Worm (Caenorhabditis elegans): Measurements from ENCODE around the gene ZK1251.3.

Gene ZK1251.3

DNA sequence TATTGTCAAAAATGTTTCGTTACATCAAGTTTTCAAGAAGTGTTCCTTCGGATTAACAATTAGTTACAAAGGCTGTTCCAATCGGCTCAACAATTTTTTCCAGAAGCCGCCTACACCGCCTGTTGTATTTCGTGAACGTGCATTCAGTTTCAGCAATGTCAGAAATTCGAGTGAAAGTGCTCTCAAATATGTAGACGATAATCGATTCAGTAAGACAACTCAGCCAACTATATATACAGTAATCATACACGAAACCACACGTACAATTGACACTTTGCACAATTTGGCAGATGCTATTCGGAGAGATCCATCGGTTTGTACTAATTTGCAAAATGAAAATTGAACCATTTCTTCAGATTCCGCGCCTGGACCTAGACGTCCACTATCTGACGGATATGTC, 13.1 kb downstream of the ZK1251.3 start:
- TF ChIP-seq ref-1 (GFP tag; conservative IDR thresholded peaks at IDR 0.05) (no peak), flt-1 (GFP tag; IDR thresholded peaks at IDR 0.05) (no peak), ztf-23 (GFP tag; IDR thresholded peaks at IDR 0.05) (no peak), ztf-29 (GFP tag; IDR thresholded peaks at IDR 0.05) (no peak), med-1 (GFP tag; optimal IDR thresholded peaks at IDR 0.05; ENCODE audit: insufficient read depth) (no peak), klf-2 (GFP tag; conservative IDR thresholded peaks at IDR 0.05) (no peak), cog-1 (tag; optimal IDR thresholded peaks at IDR 0.05) (no peak), tab-1 (GFP tag; IDR thresholded peaks at IDR 0.05) (no peak), T22C8.4 (GFP tag; IDR thresholded peaks at IDR 0.05) (no peak)

DNA sequence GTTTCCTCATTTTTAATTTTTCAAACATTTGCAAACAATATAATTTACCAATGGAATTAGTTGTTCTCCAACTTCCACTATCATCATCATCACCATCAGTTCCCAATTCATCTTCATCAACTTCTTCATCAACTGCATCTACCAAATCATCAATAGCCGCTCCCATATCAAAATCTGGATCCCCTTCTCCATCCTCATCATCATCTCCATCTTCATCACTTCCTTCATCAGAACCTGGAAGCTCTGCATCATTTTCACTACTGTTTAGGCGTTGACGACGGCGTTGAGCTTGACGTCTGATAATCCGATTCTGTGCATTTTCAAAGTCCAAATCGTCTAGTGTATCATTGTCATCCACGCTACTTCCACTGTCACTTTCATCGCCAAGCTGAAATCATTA, 14.4 kb downstream of the ZK1251.3 start:
- TF ChIP-seq med-1 (GFP tag; optimal IDR thresholded peaks at IDR 0.05; ENCODE audit: insufficient read depth) (no peak), klf-2 (GFP tag; conservative IDR thresholded peaks at IDR 0.05) (no peak), flt-1 (GFP tag; IDR thresholded peaks at IDR 0.05) (no peak), ztf-23 (GFP tag; IDR thresholded peaks at IDR 0.05) (no peak), ztf-29 (GFP tag; IDR thresholded peaks at IDR 0.05) (no peak), tab-1 (GFP tag; IDR thresholded peaks at IDR 0.05) (no peak), ref-1 (GFP tag; conservative IDR thresholded peaks at IDR 0.05) (no peak), T22C8.4 (GFP tag; IDR thresholded peaks at IDR 0.05) (no peak), cog-1 (tag; optimal IDR thresholded peaks at IDR 0.05) (no peak)

DNA sequence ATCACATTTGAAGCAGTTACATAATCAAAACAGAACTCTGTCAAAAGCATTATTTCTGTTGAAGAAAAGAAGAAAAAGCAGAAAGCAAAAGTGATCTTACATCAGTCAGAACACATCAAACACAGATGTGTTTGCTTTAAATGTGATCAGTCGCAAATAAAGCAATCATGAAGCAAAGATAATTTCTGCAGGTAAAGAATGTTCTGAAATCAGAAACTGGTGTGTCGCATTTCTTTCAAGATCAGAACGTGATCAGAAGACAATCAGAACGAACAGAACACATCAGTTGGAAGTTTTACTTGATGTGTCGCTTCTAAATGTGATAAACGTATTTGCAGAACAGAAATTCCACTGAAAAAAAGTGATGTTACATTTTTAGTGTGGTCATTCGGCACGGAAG, 15.6 kb downstream of the ZK1251.3 start:
- TF ChIP-seq ref-1 (GFP tag; conservative IDR thresholded peaks at IDR 0.05): no peak
- no peak for TF ChIP-seq ztf-23 (GFP tag; IDR thresholded peaks at IDR 0.05)
- no peak for TF ChIP-seq tab-1 (GFP tag; IDR thresholded peaks at IDR 0.05)
- TF ChIP-seq flt-1 (GFP tag; IDR thresholded peaks at IDR 0.05): no peak
- TF ChIP-seq ztf-29 (GFP tag; IDR thresholded peaks at IDR 0.05): no peak
- no peak for TF ChIP-seq cog-1 (tag; optimal IDR thresholded peaks at IDR 0.05)
- TF ChIP-seq med-1 (GFP tag; optimal IDR thresholded peaks at IDR 0.05; ENCODE audit: insufficient read depth): no peak
- no peak for TF ChIP-seq klf-2 (GFP tag; conservative IDR thresholded peaks at IDR 0.05)
- no peak for TF ChIP-seq T22C8.4 (GFP tag; IDR thresholded peaks at IDR 0.05)

ce11 chrIV:9706704-9707197, 23.3 kb downstream of the ZK1251.3 start, which contains the start of the genes dcaf-1 and dph-3:
dcaf-1 (minus strand) TSS chrIV:9706723.
dph-3 (plus strand) TSS chrIV:9707147.
- TF ChIP-seq ztf-29 (GFP tag; IDR thresholded peaks at IDR 0.05) (no peak), klf-2 (GFP tag; conservative IDR thresholded peaks at IDR 0.05) (no peak), tab-1 (GFP tag; IDR thresholded peaks at IDR 0.05) (no peak), T22C8.4 (GFP tag; IDR thresholded peaks at IDR 0.05) (no peak), ztf-23 (GFP tag; IDR thresholded peaks at IDR 0.05) (no peak), med-1 (GFP tag; optimal IDR thresholded peaks at IDR 0.05; ENCODE audit: insufficient read depth) (no peak), cog-1 (tag; optimal IDR thresholded peaks at IDR 0.05) (no peak), flt-1 (GFP tag; IDR thresholded peaks at IDR 0.05) (no peak), ref-1 (GFP tag; conservative IDR thresholded peaks at IDR 0.05) (no peak)

- TF ChIP-seq cog-1 (tag; optimal IDR thresholded peaks at IDR 0.05) (no peak), ztf-29 (GFP tag; IDR thresholded peaks at IDR 0.05) (no peak), ref-1 (GFP tag; conservative IDR thresholded peaks at IDR 0.05) (no peak), ztf-23 (GFP tag; IDR thresholded peaks at IDR 0.05) (no peak), med-1 (GFP tag; optimal IDR thresholded peaks at IDR 0.05; ENCODE audit: insufficient read depth) (no peak), klf-2 (GFP tag; conservative IDR thresholded peaks at IDR 0.05) (no peak), T22C8.4 (GFP tag; IDR thresholded peaks at IDR 0.05) (no peak), tab-1 (GFP tag; IDR thresholded peaks at IDR 0.05) (no peak), flt-1 (GFP tag; IDR thresholded peaks at IDR 0.05) (no peak)
These were observed 25.7 kb downstream of the ZK1251.3 start, which contains the start of gene ant-1.3 for ce11 chrIV:9709205-9709604. ant-1.3 (minus strand) TSS chrIV:9709305.

DNA sequence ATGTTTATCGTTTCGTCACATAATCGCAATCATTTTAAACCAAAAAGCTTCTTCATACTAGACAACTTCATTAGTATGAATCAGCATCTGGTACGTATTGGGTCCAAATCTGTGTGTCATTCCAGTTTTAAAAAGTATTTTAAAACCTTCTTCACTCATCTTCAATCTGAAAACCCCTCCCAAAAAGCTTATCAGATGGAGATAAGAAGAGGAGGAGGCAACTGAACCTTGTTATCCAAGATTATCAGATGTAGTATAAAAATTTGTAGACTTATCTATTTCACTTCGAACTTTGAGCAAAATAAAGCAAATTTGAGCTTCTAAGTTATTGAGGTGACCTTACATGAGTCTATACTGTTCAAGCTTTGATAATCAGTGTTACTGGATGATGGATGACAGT, 26.4 kb downstream of the ZK1251.3 start, which contains the start of gene nhr-38:
Gene nhr-38 (plus strand): TSS at position 301 of the 400 bp plus-strand sequence.
- TF ChIP-seq ztf-29 (GFP tag; IDR thresholded peaks at IDR 0.05) (no peak), tab-1 (GFP tag; IDR thresholded peaks at IDR 0.05) (no peak), ztf-23 (GFP tag; IDR thresholded peaks at IDR 0.05) (no peak)

- TF ChIP-seq ztf-23 (GFP tag; IDR thresholded peaks at IDR 0.05): no peak
- no peak for TF ChIP-seq ref-1 (GFP tag; conservative IDR thresholded peaks at IDR 0.05)
- TF ChIP-seq med-1 (GFP tag; optimal IDR thresholded peaks at IDR 0.05; ENCODE audit: insufficient read depth): no peak
- TF ChIP-seq cog-1 (tag; optimal IDR thresholded peaks at IDR 0.05): no peak
- TF ChIP-seq ztf-29 (GFP tag; IDR thresholded peaks at IDR 0.05): no peak
- no peak for TF ChIP-seq T22C8.4 (GFP tag; IDR thresholded peaks at IDR 0.05)
- TF ChIP-seq tab-1 (GFP tag; IDR thresholded peaks at IDR 0.05): no peak
- TF ChIP-seq klf-2 (GFP tag; conservative IDR thresholded peaks at IDR 0.05): no peak
- TF ChIP-seq flt-1 (GFP tag; IDR thresholded peaks at IDR 0.05): no peak
These were observed 29.3 kb downstream of the ZK1251.3 start, which contains the start of gene K01H12.4 for ce11 chrIV:9712782-9713181. K01H12.4 (plus strand) TSS chrIV:9713082.

ce11 chrIV:9714264-9714663, 30.8 kb downstream of the ZK1251.3 start:
- TF ChIP-seq ztf-29 (GFP tag; IDR thresholded peaks at IDR 0.05) (no peak), med-1 (GFP tag; optimal IDR thresholded peaks at IDR 0.05; ENCODE audit: insufficient read depth) (no peak)

DNA sequence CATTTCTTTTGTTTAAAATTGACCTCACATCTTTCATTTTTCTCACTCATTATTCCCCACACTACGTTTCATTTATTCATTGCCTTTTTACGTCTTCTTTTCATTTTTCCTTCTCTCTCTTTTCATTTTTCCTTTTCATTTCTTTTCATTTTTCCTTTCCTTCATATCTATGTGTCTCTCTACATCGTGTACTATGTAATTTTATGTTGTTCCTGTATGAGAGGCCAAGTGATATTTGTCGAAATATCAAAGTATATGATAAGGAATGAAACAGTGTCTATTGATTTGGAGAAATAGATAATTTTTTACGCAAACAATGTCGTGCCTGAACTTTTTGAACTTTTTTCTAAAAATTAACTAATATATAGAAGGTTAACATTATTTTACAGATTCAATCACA, 33.0 kb downstream of the ZK1251.3 start:
- TF ChIP-seq tab-1 (GFP tag; IDR thresholded peaks at IDR 0.05) (no peak), klf-2 (GFP tag; conservative IDR thresholded peaks at IDR 0.05) (no peak), med-1 (GFP tag; optimal IDR thresholded peaks at IDR 0.05; ENCODE audit: insufficient read depth) (no peak), ref-1 (GFP tag; conservative IDR thresholded peaks at IDR 0.05) (no peak), flt-1 (GFP tag; IDR thresholded peaks at IDR 0.05) (no peak), cog-1 (tag; optimal IDR thresholded peaks at IDR 0.05) (no peak), ztf-29 (GFP tag; IDR thresholded peaks at IDR 0.05) (no peak), T22C8.4 (GFP tag; IDR thresholded peaks at IDR 0.05) (no peak), ztf-23 (GFP tag; IDR thresholded peaks at IDR 0.05) (no peak)

DNA sequence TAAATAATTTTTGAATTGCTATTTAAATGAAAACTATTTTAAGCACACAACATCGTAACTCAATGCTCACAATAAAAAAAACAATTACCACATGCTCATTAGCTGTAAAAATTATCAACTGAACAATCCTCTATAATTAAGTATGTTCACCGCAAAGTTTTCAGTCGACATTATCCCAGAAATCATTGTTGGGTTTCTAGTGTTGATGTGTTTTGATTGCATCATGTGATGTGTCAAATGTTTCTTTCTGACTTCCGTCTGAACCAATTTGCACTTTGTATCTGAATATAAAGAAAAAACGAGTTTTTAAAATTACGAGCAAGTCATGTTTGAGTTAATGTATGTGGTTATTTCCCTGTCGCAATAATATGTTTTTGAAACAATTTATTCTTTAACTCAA, 34.4 kb downstream of the ZK1251.3 start:
- TF ChIP-seq ref-1 (GFP tag; conservative IDR thresholded peaks at IDR 0.05): no peak
- no peak for TF ChIP-seq ztf-29 (GFP tag; IDR thresholded peaks at IDR 0.05)
- TF ChIP-seq tab-1 (GFP tag; IDR thresholded peaks at IDR 0.05): no peak
- no peak for TF ChIP-seq T22C8.4 (GFP tag; IDR thresholded peaks at IDR 0.05)
- TF ChIP-seq flt-1 (GFP tag; IDR thresholded peaks at IDR 0.05): no peak
- TF ChIP-seq klf-2 (GFP tag; conservative IDR thresholded peaks at IDR 0.05): no peak

All from whole organism, midembryonic.